Fruit fly (Drosophila melanogaster) whole organism, embryonic: ENCODE measurements around the gene Tbc1d22.

Source experiments
- Adf1 ChIP-seq: fragments of 200-800 bp; sonication (Bioruptor generic); IDR thresholded peaks from 2 replicates; pipeline ENCODE4 v1.3.6; 2022; ENCODE audit warnings: missing biosample characterization, missing genetic modification characterization
- Aef1 ChIP-seq: fragments of 200-800 bp; sonication (Bioruptor generic); IDR thresholded peaks from 3 replicates; pipeline ENCODE4 v1.3.6; 2022; ENCODE audit warnings: missing biosample characterization, missing genetic modification characterization
- Asciz ChIP-seq: fragments of 200-800 bp; sonication (Bioruptor generic); optimal IDR thresholded peaks from 2 replicates; lab custom pipeline; 2017; ENCODE audit warnings: missing biosample characterization, mild to moderate bottlenecking, missing genetic modification characterization, missing genetic modification reagents
- Bdp1 ChIP-seq: fragments of 200-800 bp; sonication (Bioruptor generic); optimal IDR thresholded peaks from 3 replicates; lab custom pipeline; 2016; ENCODE audit warnings: missing biosample characterization, missing genetic modification characterization
- Blimp-1 ChIP-seq: fragments of 200-800 bp; sonication (Bioruptor generic); optimal IDR thresholded peaks from 3 replicates; lab custom pipeline; 2018; ENCODE audit warnings: missing biosample characterization, missing genetic modification characterization, mild to moderate bottlenecking, moderate library complexity, missing genetic modification reagents
- CG1024 ChIP-seq: fragments of 200-800 bp; sonication (Bioruptor generic); IDR thresholded peaks from 2 replicates; pipeline ENCODE4 v1.3.6; 2022; ENCODE audit warnings: missing biosample characterization, missing genetic modification characterization
- CG10366 ChIP-seq: fragments of 200-800 bp; sonication (Bioruptor generic); IDR thresholded peaks from 2 replicates; pipeline ENCODE4 v1.3.6; 2022; ENCODE audit warnings: missing biosample characterization, missing genetic modification characterization
- CG11723 ChIP-seq: fragments of 200-800 bp; sonication (Bioruptor generic); optimal IDR thresholded peaks from 2 replicates; lab custom pipeline; 2017; ENCODE audit warnings: missing biosample characterization, mild to moderate bottlenecking, missing genetic modification characterization
- CG12942 ChIP-seq: fragments of 200-800 bp; sonication (Bioruptor generic); optimal IDR thresholded peaks from 3 replicates; lab custom pipeline; 2016; ENCODE audit warnings: missing biosample characterization, missing genetic modification characterization
- CG13287 ChIP-seq: fragments of 200-800 bp; sonication (Bioruptor generic); IDR thresholded peaks from 2 replicates; pipeline ENCODE4 v1.3.6; 2022; ENCODE audit warnings: missing biosample characterization, missing genetic modification characterization; ENCODE audit not compliant: partially characterized antibody
- CG15073 ChIP-seq: fragments of 200-800 bp; sonication (Bioruptor generic); optimal IDR thresholded peaks from 2 replicates; lab custom pipeline; 2016; ENCODE audit warnings: missing biosample characterization, missing genetic modification characterization
- CG1603 ChIP-seq: fragments of 200-800 bp; sonication (Bioruptor generic); optimal IDR thresholded peaks from 2 replicates; lab custom pipeline; 2019; ENCODE audit warnings: missing biosample characterization, mild to moderate bottlenecking, missing genetic modification characterization, moderate library complexity
- CG17328 ChIP-seq: fragments of 200-800 bp; sonication (Bioruptor generic); IDR thresholded peaks from 2 replicates; pipeline ENCODE4 v1.3.6; 2022; ENCODE audit warnings: missing biosample characterization, missing genetic modification characterization
- CG2678 ChIP-seq: fragments of 200-800 bp; sonication (Bioruptor generic); optimal IDR thresholded peaks from 3 replicates; lab custom pipeline; 2019; ENCODE audit warnings: missing biosample characterization, mild to moderate bottlenecking, missing genetic modification characterization, moderate library complexity
- CG2712 ChIP-seq: fragments of 200-800 bp; optimal IDR thresholded peaks from 3 replicates; lab custom pipeline; 2019; ENCODE audit warnings: missing biosample characterization, mild to moderate bottlenecking, missing genetic modification characterization, moderate library complexity
- CG30431 ChIP-seq: fragments of 200-800 bp; sonication (Bioruptor generic); optimal IDR thresholded peaks from 2 replicates; lab custom pipeline; 2017; ENCODE audit warnings: missing biosample characterization, missing genetic modification characterization
- CG34224 ChIP-seq: fragments of 200-800 bp; sonication (Bioruptor generic); IDR thresholded peaks from 3 replicates; pipeline ENCODE4 v1.3.6; 2022; ENCODE audit warnings: missing biosample characterization, missing genetic modification characterization; ENCODE audit not compliant: partially characterized antibody
- CG4282 ChIP-seq: fragments of 200-800 bp; sonication (Bioruptor generic); optimal IDR thresholded peaks from 2 replicates; lab custom pipeline; 2016; ENCODE audit warnings: missing biosample characterization, missing genetic modification characterization
- CG4617 ChIP-seq: fragments of 200-800 bp; sonication (Bioruptor generic); optimal IDR thresholded peaks from 3 replicates; lab custom pipeline; 2016; ENCODE audit warnings: missing biosample characterization, missing genetic modification characterization, borderline replicate concordance
- CG6175 ChIP-seq: fragments of 200-800 bp; sonication (Bioruptor generic); IDR thresholded peaks from 3 replicates; pipeline ENCODE4 v1.3.6; 2022; ENCODE audit warnings: missing biosample characterization, missing genetic modification characterization
- CG6791 ChIP-seq: fragments of 200-800 bp; sonication (Bioruptor generic); IDR thresholded peaks from 3 replicates; pipeline ENCODE4 v1.3.6; 2022; ENCODE audit warnings: missing biosample characterization, missing genetic modification characterization; ENCODE audit not compliant: partially characterized antibody
- CG7839 ChIP-seq: fragments of 200-800 bp; sonication (Bioruptor generic); optimal IDR thresholded peaks from 3 replicates; lab custom pipeline; 2018; ENCODE audit warnings: missing biosample characterization, mild to moderate bottlenecking, missing genetic modification characterization, moderate library complexity
- CG9797 ChIP-seq: fragments of 200-800 bp; sonication (Bioruptor generic); optimal IDR thresholded peaks from 3 replicates; lab custom pipeline; 2018; ENCODE audit warnings: missing biosample characterization, mild to moderate bottlenecking, missing genetic modification characterization
- CkIIα-i1 ChIP-seq: fragments of 200-800 bp; sonication (Bioruptor generic); IDR thresholded peaks from 2 replicates; pipeline ENCODE4 v1.3.6; 2022; ENCODE audit warnings: missing biosample characterization, missing genetic modification characterization
- Eip74EF ChIP-seq, 2 experiments: fragments of 200-800 bp in 1 of 2; fragments of >200 bp in 1 of 2; sonication (Bioruptor generic) in 1 of 2; optimal IDR thresholded peaks; 2 replicates each; lab custom pipeline; 2017 to 2019; ENCODE audit warnings: missing biosample characterization in 2 of 2, missing genetic modification characterization in 2 of 2, mild to moderate bottlenecking in 1 of 2, moderate library complexity in 1 of 2
- Elba2 ChIP-seq: fragments of 200-800 bp; sonication (Bioruptor generic); optimal IDR thresholded peaks from 3 replicates; lab custom pipeline; 2016; ENCODE audit warnings: missing biosample characterization, missing genetic modification characterization
- HHEX ChIP-seq: fragments of 200-800 bp; sonication (Bioruptor generic); optimal IDR thresholded peaks from 3 replicates; lab custom pipeline; 2017; ENCODE audit warnings: missing biosample characterization, mild to moderate bottlenecking, missing genetic modification characterization, missing genetic modification reagents
- HmgD ChIP-seq: fragments of 200-800 bp; sonication (Bioruptor generic); optimal IDR thresholded peaks from 3 replicates; lab custom pipeline; 2016; ENCODE audit warnings: missing biosample characterization, missing genetic modification characterization
- Lhr ChIP-seq: fragments of 200-800 bp; sonication (Bioruptor generic); optimal IDR thresholded peaks from 3 replicates; lab custom pipeline; 2017; ENCODE audit warnings: mild to moderate bottlenecking, missing biosample characterization, missing genetic modification reagents, missing genetic modification characterization
- MTF-1 ChIP-seq: fragments of 200-800 bp; sonication (Bioruptor generic); optimal IDR thresholded peaks from 2 replicates; lab custom pipeline; 2018; ENCODE audit warnings: missing biosample characterization, mild to moderate bottlenecking, missing genetic modification characterization, borderline replicate concordance
- Max ChIP-seq: fragments of 200-800 bp; sonication (Bioruptor generic); optimal IDR thresholded peaks from 2 replicates; lab custom pipeline; 2016; ENCODE audit warnings: missing biosample characterization, mild to moderate bottlenecking, missing genetic modification characterization
- Nf-YA ChIP-seq: fragments of 200-800 bp; sonication (Bioruptor generic); IDR thresholded peaks from 2 replicates; pipeline ENCODE4 v1.3.6; 2022; ENCODE audit warnings: missing biosample characterization, missing genetic modification characterization
- Nf-YB ChIP-seq: fragments of 200-800 bp; sonication (Bioruptor generic); optimal IDR thresholded peaks from 3 replicates; lab custom pipeline; 2019; ENCODE audit warnings: missing biosample characterization, mild to moderate bottlenecking, missing genetic modification characterization, moderate library complexity
- Stat92E ChIP-seq, 3 experiments: fragments of >200 bp in 2 of 3; fragments of 200-800 bp in 1 of 3; sonication (Bioruptor generic) in 1 of 3; optimal IDR thresholded peaks; 2 replicates each; lab custom pipeline; 2017 to 2019; ENCODE audit warnings: missing biosample characterization in 3 of 3, missing genetic modification characterization in 3 of 3, mild to moderate bottlenecking in 1 of 3, moderate library complexity in 1 of 3
- Xrp1 ChIP-seq: fragments of 200-800 bp; sonication (Bioruptor generic); IDR thresholded peaks from 2 replicates; pipeline ENCODE4 v1.3.6; 2022; ENCODE audit warnings: missing biosample characterization, missing genetic modification characterization
- ac ChIP-seq: fragments of 200-800 bp; sonication (Bioruptor generic); optimal IDR thresholded peaks from 3 replicates; lab custom pipeline; 2017; ENCODE audit warnings: missing biosample characterization, mild to moderate bottlenecking, missing genetic modification characterization
- ap ChIP-seq: fragments of 200-800 bp; sonication (Bioruptor generic); IDR thresholded peaks from 2 replicates; pipeline ENCODE4 v1.3.6; 2022; ENCODE audit warnings: missing biosample characterization, missing genetic modification characterization
- bsh ChIP-seq, 2 experiments: fragments of 200-800 bp; sonication (Bioruptor generic); optimal IDR thresholded peaks; 2 replicates each; lab custom pipeline; 2017 to 2018; ENCODE audit warnings: mild to moderate bottlenecking in 2 of 2, missing biosample characterization in 2 of 2, missing genetic modification characterization in 2 of 2, moderate library complexity in 1 of 2
- croc ChIP-seq: fragments of 200-800 bp; sonication (Bioruptor generic); conservative IDR thresholded peaks from 3 replicates; pipeline ENCODE4 v1.3.6; 2022; ENCODE audit warnings: missing biosample characterization, missing genetic modification characterization
- fd64A ChIP-seq: fragments of 200-800 bp; sonication (Bioruptor generic); optimal IDR thresholded peaks from 3 replicates; lab custom pipeline; 2018; ENCODE audit warnings: missing biosample characterization, mild to moderate bottlenecking, missing genetic modification characterization
- fd96Cb ChIP-seq: fragments of 200-800 bp; sonication (Bioruptor generic); optimal IDR thresholded peaks from 2 replicates; lab custom pipeline; 2018; ENCODE audit warnings: missing biosample characterization, mild to moderate bottlenecking, missing genetic modification characterization, moderate library complexity
- gsb ChIP-seq: fragments of 200-800 bp; sonication (Bioruptor generic); IDR thresholded peaks from 2 replicates; pipeline ENCODE4 v1.3.6; 2022; ENCODE audit warnings: missing biosample characterization, missing genetic modification characterization
- kni ChIP-seq: fragments of 200-800 bp; sonication (Bioruptor generic); optimal IDR thresholded peaks from 3 replicates; lab custom pipeline; 2017; ENCODE audit warnings: mild to moderate bottlenecking, missing biosample characterization, missing genetic modification reagents, missing genetic modification characterization
- shn ChIP-seq: fragments of 200-800 bp; sonication (Bioruptor generic); optimal IDR thresholded peaks from 3 replicates; lab custom pipeline; 2016; ENCODE audit warnings: missing biosample characterization, missing genetic modification characterization
- sima ChIP-seq: fragments of 200-800 bp; sonication (Bioruptor generic); optimal IDR thresholded peaks from 2 replicates; lab custom pipeline; 2016; ENCODE audit warnings: missing biosample characterization, missing genetic modification characterization
- sisA ChIP-seq: fragments of 200-800 bp; sonication (Bioruptor generic); IDR thresholded peaks from 2 replicates; pipeline ENCODE4 v1.3.6; 2022; ENCODE audit warnings: missing biosample characterization, missing genetic modification characterization
- vnd ChIP-seq: fragments of 200-800 bp; sonication (Bioruptor generic); IDR thresholded peaks from 3 replicates; pipeline ENCODE4 v1.3.6; 2022; ENCODE audit warnings: missing biosample characterization, missing genetic modification characterization; ENCODE audit not compliant: partially characterized antibody
- yki ChIP-seq: fragments of >200 bp; optimal IDR thresholded peaks from 3 replicates; lab custom pipeline; 2018

The Tbc1d22 gene

DNA sequence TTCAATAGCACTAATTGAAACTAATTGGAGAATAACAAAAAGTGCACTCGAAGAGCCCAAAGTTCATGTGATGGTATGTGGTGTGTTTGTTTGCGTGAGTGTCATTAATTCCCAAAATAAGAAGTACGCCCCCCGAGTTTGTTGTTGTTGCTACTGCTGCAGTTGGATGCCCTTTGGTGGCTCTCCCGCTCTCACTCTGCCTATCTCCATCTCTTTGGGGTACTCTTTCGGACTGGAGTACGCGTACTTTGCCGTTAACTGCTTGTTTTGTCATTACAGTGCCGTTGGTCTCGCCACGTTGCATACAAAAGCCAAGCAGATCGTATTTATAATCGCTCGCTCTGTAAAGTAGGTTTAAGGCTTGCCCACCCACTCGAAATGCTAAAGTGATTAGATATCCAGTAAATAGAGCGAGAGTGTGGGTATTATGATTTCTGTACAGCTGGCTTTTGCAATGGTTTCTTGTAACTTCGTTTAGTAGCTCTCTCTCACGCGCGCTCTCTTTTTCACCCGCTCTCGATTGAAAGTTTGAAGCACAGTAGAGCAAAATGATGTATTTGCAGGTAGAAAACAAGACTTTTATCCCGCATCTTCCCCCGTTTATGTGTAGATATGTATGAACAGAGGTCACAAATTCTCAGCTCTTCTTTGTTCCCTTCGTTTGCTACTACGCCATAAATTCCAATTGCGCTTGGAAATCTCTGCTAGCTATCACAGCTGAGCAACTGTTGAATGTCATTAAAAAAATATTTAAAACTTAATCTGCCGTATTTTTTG is 10.2 kb downstream of the Tbc1d22 start (continued):
- TF ChIP-seq Asciz (GFP tag; lab: Kevin White, UChicago) (peak; percentile 38), Nf-YB (peak; percentile 14), ac (GFP tag; lab: Kevin White, UChicago) (no peak), ap (GFP tag; lab: Robert Waterston, UW) (0 out of 2 replicates have a peak, but pooled peaks have one; percentile 22), fd96Cb (peak; percentile 28), sima (GFP tag; lab: Kevin White, UChicago) (no peak), Eip74EF (GFP tag; optimal IDR thresholded peaks at IDR 0.05; lab: Kevin White, UChicago) (peak; percentile 31 to 41), CG6791 (GFP tag; lab: Robert Waterston, UW) (0 out of 3 replicates have a peak, but pooled peaks have one; percentile 10), CG1024 (GFP tag; lab: Robert Waterston, UW) (no peak), HHEX (GFP tag; lab: Kevin White, UChicago) (peak; percentile 47), Max (GFP tag; lab: Kevin White, UChicago) (no peak), Blimp-1 (GFP tag; lab: Kevin White, UChicago) (peak; percentile 34), Adf1 (no peak), kni (GFP tag; lab: Kevin White, UChicago) (peak; percentile 73), bsh (GFP tag; optimal IDR thresholded peaks at IDR 0.05; lab: Kevin White, UChicago) (no peak), MTF-1 (GFP tag; lab: Kevin White, UChicago) (no peak), fd64A (GFP tag; lab: Kevin White, UChicago) (no peak), CG7839 (peak; percentile 51), CG2678 (tag; lab: Kevin White, UChicago) (peak; percentile 63), CG9797 (GFP tag; lab: Kevin White, UChicago) (no peak), CkIIα-i1 (GFP tag; lab: Robert Waterston, UW) (no peak), shn (peak; percentile 26), CG4617 (GFP tag; lab: Kevin White, UChicago) (no peak), CG12942 (GFP tag; lab: Kevin White, UChicago) (no peak), gsb (GFP tag; lab: Robert Waterston, UW) (no peak), CG4282 (GFP tag; lab: Kevin White, UChicago) (no peak), Stat92E (GFP tag; optimal IDR thresholded peaks at IDR 0.05; lab: Kevin White, UChicago) (no peak), CG30431 (no peak), CG10366 (GFP tag; lab: Robert Waterston, UW) (peak; percentile 15; the same call in 1 of the 2 replicates), Elba2 (GFP tag; lab: Kevin White, UChicago) (no peak), Xrp1 (GFP tag; lab: Robert Waterston, UW) (peak; percentile 7), Lhr (GFP tag; lab: Kevin White, UChicago) (no peak), CG2712 (tag; lab: Kevin White, UChicago) (peak; percentile 24), CG34224 (no peak), CG1603 (tag; lab: Kevin White, UChicago) (no peak), Aef1 (GFP tag; lab: Robert Waterston, UW) (no peak), vnd (no peak), CG11723 (GFP tag; lab: Kevin White, UChicago) (peak; percentile 23), Nf-YA (GFP tag; lab: Robert Waterston, UW) (no peak), CG15073 (GFP tag; lab: Kevin White, UChicago) (no peak), CG6175 (GFP tag; lab: Robert Waterston, UW) (no peak), Bdp1 (GFP tag; lab: Kevin White, UChicago) (no peak), CG13287 (no peak), yki (lab: Kevin White, UChicago) (no peak), CG17328 (no peak), croc (GFP tag; lab: Robert Waterston, UW) (no peak), sisA (no peak), HmgD (GFP tag; lab: Kevin White, UChicago) (no peak)
